Worm (Caenorhabditis elegans) whole organism, L4/young adult: Measurements from ENCODE around the gene gcy-4.

Experiments used
- W03F9.2 ChIP-seq: fragments of 150-350 bp; optimal IDR thresholded peaks from 2 replicates; lab custom pipeline; 2014; ENCODE audit warnings: missing biosample characterization, missing genetic modification characterization
- dao-5 ChIP-seq: sonication (generic microtip); optimal IDR thresholded peaks from 2 replicates; lab custom pipeline; 2016; ENCODE audit warnings: missing genotype, missing genetic modification characterization, moderate library complexity, missing compliant biosample characterization
- him-1 ChIP-seq: sonication (generic microtip); optimal IDR thresholded peaks from 2 replicates; lab custom pipeline; 2016; ENCODE audit warnings: missing genotype, missing genetic modification reagents, missing genetic modification characterization, missing compliant biosample characterization

Gene gcy-4

ce11 chrII:10261261-10261660 is 47.4 kb downstream of the gcy-4 start:
- TF ChIP-seq W03F9.2 (tag; lab: Kevin White, UChicago) (no peak), him-1 (tag; lab: Kevin White, UChicago) (no peak), dao-5 (no peak)
